Fruit fly (Drosophila melanogaster) whole organism: ENCODE results near the gene Lip1.

ENCODE experiments used
- CG8478 ChIP-seq: fragments of >200 bp; optimal IDR thresholded peaks from 2 replicates; lab custom pipeline; 2018; ENCODE audit warnings: inconsistent platforms
- Dll ChIP-seq: fragments of >200 bp; optimal IDR thresholded peaks from 2 replicates; lab custom pipeline; 2017
- EcR ChIP-seq, 2 experiments: fragments of >200 bp; optimal IDR thresholded peaks; 2 replicates each; lab custom pipeline; 2017; ENCODE audit warnings: missing biosample characterization in 2 of 2, missing genetic modification characterization in 2 of 2, missing genetic modification reagents in 2 of 2
- pan ChIP-seq: fragments of >200 bp; optimal IDR thresholded peaks from 2 replicates; lab custom pipeline; 2017
- psq ChIP-seq: fragments of >200 bp; optimal IDR thresholded peaks from 2 replicates; lab custom pipeline; 2017
- usp ChIP-seq: fragments of >200 bp; optimal IDR thresholded peaks from 2 replicates; lab custom pipeline; 2017; ENCODE audit warnings: missing biosample characterization, missing genetic modification characterization, mixed read lengths

Gene Lip1

dm6 chr2L:10711221-10711620 is 9.9 kb upstream of the Lip1 start:
- TF ChIP-seq EcR (GFP tag; optimal IDR thresholded peaks at IDR 0.05; lab: Kevin White, UChicago), result no peak
- no peak for TF ChIP-seq pan
- no peak for TF ChIP-seq CG8478
- TF ChIP-seq usp (GFP tag; lab: Kevin White, UChicago), result no peak
- no peak for TF ChIP-seq Dll (lab: Kevin White, UChicago)
- no peak for TF ChIP-seq psq (lab: Kevin White, UChicago)

DNA sequence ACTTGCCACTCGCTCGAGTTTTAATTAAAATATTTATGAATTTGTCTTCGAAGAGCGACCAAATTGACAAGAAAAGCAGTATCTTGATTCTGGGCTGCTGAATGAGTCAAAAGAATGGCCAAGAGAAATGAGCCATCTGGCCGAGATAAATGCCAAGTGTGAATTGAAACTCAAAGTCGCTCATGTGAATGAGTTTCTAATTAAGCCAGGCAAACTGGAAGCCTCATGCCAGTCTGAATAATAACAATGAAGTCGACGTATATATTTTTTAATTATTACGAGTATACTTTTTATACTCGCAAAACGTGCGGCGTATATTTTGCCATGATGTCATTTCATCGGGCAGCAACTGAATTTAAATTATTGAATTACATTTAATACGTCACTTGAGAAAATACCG is 8.0 kb upstream of the Lip1 start, which contains the start of gene Lip2:
Gene Lip2, minus strand, starts transcription at position 101 of the 400 bp plus-strand sequence.
- TF ChIP-seq usp (GFP tag; lab: Kevin White, UChicago) (no peak), pan (no peak), Dll (lab: Kevin White, UChicago) (no peak), EcR (GFP tag; optimal IDR thresholded peaks at IDR 0.05; lab: Kevin White, UChicago) (no peak), psq (lab: Kevin White, UChicago) (no peak), CG8478 (no peak)

- TF ChIP-seq Dll (lab: Kevin White, UChicago) (no peak), CG8478 (no peak), usp (GFP tag; lab: Kevin White, UChicago) (no peak), psq (lab: Kevin White, UChicago) (no peak)
Observed at dm6 chr2L:10708089-10708488, 6.7 kb upstream of the Lip1 start.

- TF ChIP-seq psq (lab: Kevin White, UChicago), result no peak
- TF ChIP-seq CG8478, result no peak
- TF ChIP-seq pan, result no peak
- TF ChIP-seq EcR (GFP tag; optimal IDR thresholded peaks at IDR 0.05; lab: Kevin White, UChicago), result no peak
- no peak for TF ChIP-seq Dll (lab: Kevin White, UChicago)
- no peak for TF ChIP-seq usp (GFP tag; lab: Kevin White, UChicago)
Observed at dm6 chr2L:10706267-10706666, 4.9 kb upstream of the Lip1 start.

dm6 chr2L:10704425-10704824 is 3.1 kb upstream of the Lip1 start:
- TF ChIP-seq psq (lab: Kevin White, UChicago), result no peak
- TF ChIP-seq usp (GFP tag; lab: Kevin White, UChicago), result no peak
- TF ChIP-seq pan, result no peak
- TF ChIP-seq EcR (GFP tag; optimal IDR thresholded peaks at IDR 0.05; lab: Kevin White, UChicago), result no peak
- no peak for TF ChIP-seq Dll (lab: Kevin White, UChicago)

DNA sequence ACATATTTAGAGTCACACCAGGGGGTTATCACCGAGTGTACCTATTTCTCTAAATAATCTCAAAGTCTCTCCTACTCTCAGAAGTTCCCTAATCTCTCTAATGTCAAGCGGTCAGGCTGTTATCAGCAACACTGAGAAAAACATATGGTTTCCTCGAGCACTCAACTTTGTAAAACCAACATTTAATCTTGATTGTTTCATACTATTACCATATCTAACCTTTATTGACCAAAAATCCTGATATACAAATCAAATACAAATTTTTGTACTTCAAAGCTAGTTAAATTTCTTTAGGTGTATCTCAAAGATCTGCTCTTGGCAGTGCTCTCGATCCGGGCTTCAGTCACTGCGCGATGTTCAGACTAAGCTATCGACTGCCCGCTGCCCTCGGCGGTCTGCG is 1.9 kb upstream of the Lip1 start, which contains the start of gene CG6415:
Gene CG6415, plus strand, starts transcription at position 341 of the 400 bp plus-strand sequence.
- TF ChIP-seq Dll (lab: Kevin White, UChicago), result no peak
- TF ChIP-seq psq (lab: Kevin White, UChicago), result no peak
- no peak for TF ChIP-seq CG8478
- TF ChIP-seq pan, result no peak
- no peak for TF ChIP-seq EcR (GFP tag; optimal IDR thresholded peaks at IDR 0.05; lab: Kevin White, UChicago)
- no peak for TF ChIP-seq usp (GFP tag; lab: Kevin White, UChicago)

- no peak for TF ChIP-seq pan
- no peak for TF ChIP-seq EcR (GFP tag; optimal IDR thresholded peaks at IDR 0.05; lab: Kevin White, UChicago)
- no peak for TF ChIP-seq psq (lab: Kevin White, UChicago)
- no peak for TF ChIP-seq CG8478
- no peak for TF ChIP-seq Dll (lab: Kevin White, UChicago)
- no peak for TF ChIP-seq usp (GFP tag; lab: Kevin White, UChicago)
Observed at dm6 chr2L:10697992-10698391, 3.4 kb downstream of the Lip1 start, which contains the start of gene CG7300. Gene CG7300 (minus strand): TSS chr2L:10698043.

- TF ChIP-seq Dll (lab: Kevin White, UChicago), result no peak
- TF ChIP-seq EcR (GFP tag; optimal IDR thresholded peaks at IDR 0.05; lab: Kevin White, UChicago), result no peak
- TF ChIP-seq pan, result no peak
- no peak for TF ChIP-seq usp (GFP tag; lab: Kevin White, UChicago)
- TF ChIP-seq CG8478, result no peak
- no peak for TF ChIP-seq psq (lab: Kevin White, UChicago)
Observed at dm6 chr2L:10694053-10694618, 7.2 kb downstream of the Lip1 start, which contains the start of gene CG17108. Gene CG17108 (minus strand): TSS chr2L:10694103.

dm6 chr2L:10693018-10693417 is 8.3 kb downstream of the Lip1 start:
- TF ChIP-seq usp (GFP tag; lab: Kevin White, UChicago) (no peak), psq (lab: Kevin White, UChicago) (no peak), pan (no peak), CG8478 (no peak), Dll (lab: Kevin White, UChicago) (no peak), EcR (GFP tag; optimal IDR thresholded peaks at IDR 0.05; lab: Kevin White, UChicago) (no peak)

DNA sequence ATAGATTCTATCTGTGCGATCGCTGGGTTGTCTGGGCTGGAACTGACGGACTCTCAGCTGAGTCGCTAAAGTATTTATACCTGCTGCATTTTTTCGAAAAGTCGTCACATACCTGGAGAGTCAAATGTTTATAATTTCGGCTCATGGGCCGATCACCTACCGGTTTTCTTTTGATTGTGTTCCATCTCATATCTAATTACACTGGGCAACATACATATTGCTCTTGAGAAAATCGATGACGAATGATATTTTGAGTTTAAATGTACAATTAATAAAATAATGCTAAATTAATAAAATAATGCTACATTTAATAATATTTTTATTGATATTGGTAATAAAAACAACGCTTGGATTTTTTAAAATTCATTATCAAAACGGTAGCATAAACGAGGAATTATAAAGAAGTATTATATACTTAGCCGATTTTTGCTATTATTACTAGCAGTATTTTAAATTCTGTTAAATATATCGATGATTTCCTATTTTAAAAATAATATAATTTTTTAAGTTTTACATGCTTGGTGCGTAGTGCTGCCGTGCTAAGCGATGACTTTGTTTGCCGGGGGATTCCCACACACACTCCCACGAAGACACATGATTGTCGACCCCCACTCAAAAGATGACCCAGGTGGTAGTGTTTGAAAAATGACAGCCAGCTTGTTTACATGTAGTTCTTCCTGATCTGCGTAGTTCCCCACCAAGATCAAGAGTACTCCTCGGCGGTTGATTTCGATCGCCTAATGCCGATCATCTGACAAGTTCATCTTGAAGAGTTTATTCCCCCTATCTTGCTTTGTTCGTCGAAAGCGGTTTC is 11.9 kb downstream of the Lip1 start, which contains the start of gene CG7294:
Gene CG7294, minus strand, starts transcription at position 51 of the 814 bp plus-strand sequence.
- TF ChIP-seq CG8478, result no peak
- no peak for TF ChIP-seq usp (GFP tag; lab: Kevin White, UChicago)
- TF ChIP-seq EcR (GFP tag; optimal IDR thresholded peaks at IDR 0.05; lab: Kevin White, UChicago), result no peak
- no peak for TF ChIP-seq pan
- no peak for TF ChIP-seq Dll (lab: Kevin White, UChicago)
- TF ChIP-seq psq (lab: Kevin White, UChicago), result no peak

dm6 chr2L:10688764-10689163 is 12.6 kb downstream of the Lip1 start:
- TF ChIP-seq psq (lab: Kevin White, UChicago), result no peak
- no peak for TF ChIP-seq Dll (lab: Kevin White, UChicago)
- TF ChIP-seq EcR (GFP tag; optimal IDR thresholded peaks at IDR 0.05; lab: Kevin White, UChicago), result no peak
- TF ChIP-seq pan, result no peak
- TF ChIP-seq usp (GFP tag; lab: Kevin White, UChicago), result no peak
- TF ChIP-seq CG8478, result no peak

DNA sequence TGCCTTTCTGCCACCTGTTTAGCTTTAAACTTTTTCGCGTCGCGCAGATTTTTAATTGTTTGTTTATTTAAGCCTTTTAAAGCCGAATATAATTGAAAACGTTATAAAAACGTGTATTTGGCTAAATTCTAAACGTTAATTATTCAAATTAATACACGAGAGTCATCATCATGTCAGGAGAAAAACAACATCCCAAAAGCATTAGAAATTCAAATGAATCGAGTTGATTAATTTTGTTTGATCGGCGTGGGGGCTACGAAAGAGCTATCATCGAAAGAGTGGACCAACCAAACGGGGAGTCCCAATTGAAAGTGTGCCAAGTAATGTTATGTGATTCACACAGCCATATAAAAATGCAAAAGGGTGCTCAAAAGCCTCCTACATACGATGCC is 13.6 kb downstream of the Lip1 start:
- TF ChIP-seq pan (no peak), EcR (GFP tag; optimal IDR thresholded peaks at IDR 0.05; lab: Kevin White, UChicago) (no peak), psq (lab: Kevin White, UChicago) (no peak), usp (GFP tag; lab: Kevin White, UChicago) (no peak), CG8478 (no peak), Dll (lab: Kevin White, UChicago) (no peak)
